Fruit fly (Drosophila melanogaster) whole organism, embryonic: ENCODE data around the gene CG17646.

ENCODE experiments used
- BtbVII ChIP-seq: fragments of 200-800 bp; sonication (Bioruptor generic); optimal IDR thresholded peaks from 3 replicates; lab custom pipeline; 2017; ENCODE audit warnings: missing biosample characterization, mild to moderate bottlenecking, missing genetic modification characterization
- CG10462 ChIP-seq: fragments of 200-800 bp; sonication (Bioruptor generic); optimal IDR thresholded peaks from 2 replicates; lab custom pipeline; 2016; ENCODE audit warnings: missing biosample characterization, missing genetic modification characterization
- CG12104 ChIP-seq: fragments of 200-800 bp; sonication (Bioruptor generic); optimal IDR thresholded peaks from 3 replicates; lab custom pipeline; 2016; ENCODE audit warnings: missing biosample characterization, missing genetic modification characterization
- CG12391 ChIP-seq: fragments of 200-800 bp; sonication (Bioruptor generic); optimal IDR thresholded peaks from 3 replicates; lab custom pipeline; 2018; ENCODE audit warnings: missing biosample characterization, mild to moderate bottlenecking, missing genetic modification characterization, moderate library complexity
- CG12769 ChIP-seq: fragments of 200-800 bp; sonication (Bioruptor generic); optimal IDR thresholded peaks from 2 replicates; lab custom pipeline; 2019; ENCODE audit warnings: missing biosample characterization, mild to moderate bottlenecking, missing genetic modification characterization, moderate library complexity
- CG13123 ChIP-seq: fragments of 200-800 bp; sonication (Bioruptor generic); optimal IDR thresholded peaks from 2 replicates; lab custom pipeline; 2016; ENCODE audit warnings: missing biosample characterization, missing genetic modification characterization
- CG13424 ChIP-seq: fragments of 200-800 bp; sonication (Bioruptor generic); optimal IDR thresholded peaks from 2 replicates; lab custom pipeline; 2019; ENCODE audit warnings: missing biosample characterization, mild to moderate bottlenecking, missing genetic modification characterization, moderate library complexity
- CG1832 ChIP-seq: fragments of 200-800 bp; sonication (Bioruptor generic); optimal IDR thresholded peaks from 2 replicates; lab custom pipeline; 2017; ENCODE audit warnings: missing biosample characterization, mild to moderate bottlenecking, missing genetic modification characterization, inconsistent platforms
- CG31388 ChIP-seq: fragments of 200-800 bp; sonication (Bioruptor generic); optimal IDR thresholded peaks from 2 replicates; lab custom pipeline; 2016; ENCODE audit warnings: missing biosample characterization, missing genetic modification characterization
- CG4617 ChIP-seq: fragments of 200-800 bp; sonication (Bioruptor generic); optimal IDR thresholded peaks from 3 replicates; lab custom pipeline; 2016; ENCODE audit warnings: missing biosample characterization, missing genetic modification characterization, borderline replicate concordance
- CG4854 ChIP-seq: fragments of 200-800 bp; sonication (Bioruptor generic); optimal IDR thresholded peaks from 2 replicates; lab custom pipeline; 2016; ENCODE audit warnings: missing biosample characterization, missing genetic modification characterization, inconsistent platforms
- CG6272 ChIP-seq: fragments of 200-800 bp; sonication (Bioruptor generic); IDR thresholded peaks from 2 replicates; pipeline ENCODE4 v1.3.6; 2022; ENCODE audit warnings: missing biosample characterization, missing genetic modification characterization
- CG6765 ChIP-seq: fragments of 200-800 bp; sonication (Bioruptor generic); optimal IDR thresholded peaks from 3 replicates; lab custom pipeline; 2017; ENCODE audit warnings: missing biosample characterization, mild to moderate bottlenecking, missing genetic modification characterization
- CG7271 ChIP-seq: fragments of 200-800 bp; sonication (Bioruptor generic); optimal IDR thresholded peaks from 2 replicates; lab custom pipeline; 2018; ENCODE audit warnings: missing biosample characterization, mild to moderate bottlenecking, missing genetic modification characterization, moderate library complexity
- CG7928 ChIP-seq: fragments of 200-800 bp; sonication (Bioruptor generic); optimal IDR thresholded peaks from 2 replicates; lab custom pipeline; 2017; ENCODE audit warnings: missing biosample characterization, mild to moderate bottlenecking, missing genetic modification characterization
- CG8290 ChIP-seq, 3 experiments: fragments of 200-800 bp; sonication (Bioruptor generic); optimal IDR thresholded peaks; 2 replicates each; lab custom pipeline; 2016 to 2019; ENCODE audit warnings: missing biosample characterization in 3 of 3, missing genetic modification characterization in 3 of 3, mild to moderate bottlenecking in 2 of 3, moderate library complexity in 1 of 3
- CG9609 ChIP-seq: fragments of 200-800 bp; sonication (Bioruptor generic); optimal IDR thresholded peaks from 3 replicates; lab custom pipeline; 2016; ENCODE audit warnings: missing biosample characterization, missing genetic modification characterization
- CG9932 ChIP-seq: fragments of 200-800 bp; sonication (Bioruptor generic); IDR thresholded peaks from 2 replicates; pipeline ENCODE4 v1.3.6; 2022; ENCODE audit warnings: missing biosample characterization, missing genetic modification characterization
- Deaf1 ChIP-seq: fragments of 200-800 bp; optimal IDR thresholded peaks from 3 replicates; lab custom pipeline; 2019; ENCODE audit warnings: missing biosample characterization, mild to moderate bottlenecking, missing genetic modification characterization, moderate library complexity
- H15 ChIP-seq: fragments of 200-800 bp; sonication (Bioruptor generic); IDR thresholded peaks from 3 replicates; pipeline ENCODE4 v1.3.6; 2022; ENCODE audit warnings: missing biosample characterization, missing genetic modification characterization
- Nf-YB ChIP-seq: fragments of 200-800 bp; sonication (Bioruptor generic); optimal IDR thresholded peaks from 3 replicates; lab custom pipeline; 2019; ENCODE audit warnings: missing biosample characterization, mild to moderate bottlenecking, missing genetic modification characterization, moderate library complexity
- Poxn ChIP-seq: fragments of 200-800 bp; sonication (Bioruptor generic); IDR thresholded peaks from 2 replicates; pipeline ENCODE4 v1.3.6; 2022; ENCODE audit warnings: missing biosample characterization, missing genetic modification characterization
- Usf ChIP-seq: fragments of 200-800 bp; sonication (Bioruptor generic); optimal IDR thresholded peaks from 2 replicates; lab custom pipeline; 2017; ENCODE audit warnings: missing genotype, missing biosample characterization, missing genetic modification characterization
- Xrp1 ChIP-seq: fragments of 200-800 bp; sonication (Bioruptor generic); IDR thresholded peaks from 2 replicates; pipeline ENCODE4 v1.3.6; 2022; ENCODE audit warnings: missing biosample characterization, missing genetic modification characterization
- abd-A ChIP-seq: fragments of 200-800 bp; sonication (Bioruptor generic); optimal IDR thresholded peaks from 3 replicates; lab custom pipeline; 2019; ENCODE audit warnings: missing biosample characterization, mild to moderate bottlenecking, missing genetic modification characterization, moderate library complexity
- ap ChIP-seq: fragments of 200-800 bp; sonication (Bioruptor generic); IDR thresholded peaks from 2 replicates; pipeline ENCODE4 v1.3.6; 2022; ENCODE audit warnings: missing biosample characterization, missing genetic modification characterization
- ash1 ChIP-seq: fragments of 200-800 bp; sonication (Bioruptor generic); optimal IDR thresholded peaks from 2 replicates; lab custom pipeline; 2018; ENCODE audit warnings: missing biosample characterization, mild to moderate bottlenecking, missing genetic modification characterization
- ato ChIP-seq: fragments of 200-800 bp; sonication (Bioruptor generic); IDR thresholded peaks from 2 replicates; pipeline ENCODE4 v1.3.6; 2022; ENCODE audit warnings: missing biosample characterization, missing genetic modification characterization; ENCODE audit not compliant: partially characterized antibody
- bbx ChIP-seq: fragments of 200-800 bp; sonication (Bioruptor generic); IDR thresholded peaks from 2 replicates; pipeline ENCODE4 v1.3.6; 2022; ENCODE audit warnings: missing biosample characterization, missing genetic modification characterization; ENCODE audit not compliant: partially characterized antibody
- cas ChIP-seq: fragments of 200-800 bp; sonication (Bioruptor generic); IDR thresholded peaks from 2 replicates; pipeline ENCODE4 v1.3.6; 2022; ENCODE audit warnings: missing biosample characterization, missing genetic modification characterization
- cato ChIP-seq: fragments of 200-800 bp; sonication (Bioruptor generic); optimal IDR thresholded peaks from 2 replicates; lab custom pipeline; 2016; ENCODE audit warnings: missing biosample characterization, missing genetic modification characterization, borderline replicate concordance
- dimm ChIP-seq: fragments of 200-800 bp; sonication (Bioruptor generic); IDR thresholded peaks from 2 replicates; pipeline ENCODE4 v1.3.6; 2022; ENCODE audit warnings: missing biosample characterization, missing genetic modification characterization
- ems ChIP-seq: fragments of 200-800 bp; sonication (Bioruptor generic); optimal IDR thresholded peaks from 3 replicates; lab custom pipeline; 2016; ENCODE audit warnings: missing biosample characterization, missing genetic modification characterization
- eve ChIP-seq, 2 experiments: fragments of >200 bp; optimal IDR thresholded peaks; 2 replicates each; lab custom pipeline; 2017; ENCODE audit warnings: missing biosample characterization in 2 of 2, missing genetic modification characterization in 2 of 2
- fd64A ChIP-seq: fragments of 200-800 bp; sonication (Bioruptor generic); optimal IDR thresholded peaks from 3 replicates; lab custom pipeline; 2018; ENCODE audit warnings: missing biosample characterization, mild to moderate bottlenecking, missing genetic modification characterization
- fd96Cb ChIP-seq: fragments of 200-800 bp; sonication (Bioruptor generic); optimal IDR thresholded peaks from 2 replicates; lab custom pipeline; 2018; ENCODE audit warnings: missing biosample characterization, mild to moderate bottlenecking, missing genetic modification characterization, moderate library complexity
- insv ChIP-seq, 2 experiments: fragments of 200-800 bp; sonication (Bioruptor generic); optimal IDR thresholded peaks; 3 replicates each; lab custom pipeline; 2016 to 2018; ENCODE audit warnings: missing biosample characterization in 2 of 2, missing genetic modification characterization in 2 of 2
- jing ChIP-seq: fragments of 200-800 bp; sonication (Bioruptor generic); optimal IDR thresholded peaks from 2 replicates; lab custom pipeline; 2018; ENCODE audit warnings: missing biosample characterization, mild to moderate bottlenecking, missing genetic modification characterization
- knrl ChIP-seq: fragments of 200-800 bp; sonication (Bioruptor generic); IDR thresholded peaks from 3 replicates; pipeline ENCODE4 v1.3.6; 2022; ENCODE audit warnings: missing biosample characterization, missing genetic modification characterization; ENCODE audit not compliant: partially characterized antibody
- nmo ChIP-seq: fragments of 200-800 bp; sonication (Bioruptor generic); optimal IDR thresholded peaks from 2 replicates; lab custom pipeline; 2018; ENCODE audit warnings: missing biosample characterization, mild to moderate bottlenecking, missing genetic modification characterization, moderate library complexity
- pnt ChIP-seq: fragments of 200-800 bp; sonication (Bioruptor generic); optimal IDR thresholded peaks from 3 replicates; lab custom pipeline; 2016; ENCODE audit warnings: missing biosample characterization, missing genetic modification characterization
- ranshi ChIP-seq: fragments of 200-800 bp; sonication (Bioruptor generic); IDR thresholded peaks from 2 replicates; pipeline ENCODE4 v1.3.6; 2022; ENCODE audit warnings: missing biosample characterization, missing genetic modification characterization
- schlank ChIP-seq: fragments of 200-800 bp; sonication (Bioruptor generic); optimal IDR thresholded peaks from 2 replicates; lab custom pipeline; 2018; ENCODE audit warnings: missing biosample characterization, mild to moderate bottlenecking, missing genetic modification characterization
- sr ChIP-seq: fragments of 200-800 bp; sonication (Bioruptor generic); IDR thresholded peaks from 3 replicates; pipeline ENCODE4 v1.3.6; 2022; ENCODE audit warnings: missing biosample characterization, missing genetic modification characterization
- stc ChIP-seq: fragments of 200-800 bp; sonication (Bioruptor generic); IDR thresholded peaks from 2 replicates; pipeline ENCODE4 v1.3.6; 2022; ENCODE audit warnings: missing biosample characterization, missing genetic modification characterization
- tap ChIP-seq: fragments of 200-800 bp; optimal IDR thresholded peaks from 3 replicates; lab custom pipeline; 2019; ENCODE audit warnings: missing biosample characterization, mild to moderate bottlenecking, missing genetic modification characterization, moderate library complexity
- tio ChIP-seq: fragments of 200-800 bp; sonication (Bioruptor generic); optimal IDR thresholded peaks from 2 replicates; lab custom pipeline; 2017; ENCODE audit warnings: missing biosample characterization, missing genetic modification characterization, inconsistent platforms
- toy ChIP-seq: fragments of 200-800 bp; sonication (Bioruptor generic); IDR thresholded peaks from 2 replicates; pipeline ENCODE4 v1.3.6; 2022; ENCODE audit warnings: missing biosample characterization, missing genetic modification characterization
- trem ChIP-seq: fragments of 200-800 bp; optimal IDR thresholded peaks from 3 replicates; lab custom pipeline; 2019; ENCODE audit warnings: missing biosample characterization, mild to moderate bottlenecking, missing genetic modification characterization, moderate library complexity

Gene CG17646

DNA sequence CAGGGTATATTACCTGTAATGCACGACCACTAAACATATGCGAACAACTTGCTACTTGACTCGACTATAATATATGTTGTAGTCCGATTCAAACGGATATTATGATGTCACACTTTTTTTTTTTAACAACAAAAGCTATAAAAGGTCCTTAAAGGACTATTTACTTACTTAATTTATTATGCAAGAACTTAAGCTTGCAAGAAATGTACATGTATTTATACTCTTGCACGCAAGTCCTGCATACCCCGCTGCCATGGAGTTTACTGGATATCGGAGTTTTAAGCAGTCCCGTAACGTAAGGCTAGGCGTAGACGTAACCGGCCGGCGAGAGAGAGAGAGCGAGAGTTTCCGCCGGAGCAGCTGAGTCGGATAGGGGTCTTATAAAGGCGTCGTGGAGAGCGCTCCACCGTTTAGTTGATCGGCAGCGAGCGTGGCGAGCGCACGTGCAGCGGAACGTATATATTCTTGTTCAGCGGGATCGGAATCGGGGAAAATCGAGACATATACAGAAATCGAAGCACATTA lies 4.8 kb downstream of the CG17646 start (continued):
- TF ChIP-seq CG31388 (GFP tag; lab: Kevin White, UChicago), result peak; percentile 64
- peak; percentile 76 for TF ChIP-seq H15 (GFP tag; lab: Robert Waterston, UW)
- peak; percentile 54 for TF ChIP-seq schlank (tag; lab: Kevin White, UChicago)
- TF ChIP-seq Deaf1 (tag; lab: Kevin White, UChicago), result peak; percentile 64
- TF ChIP-seq Xrp1 (GFP tag; lab: Robert Waterston, UW), result peak; percentile 89
- peak; percentile 40 for TF ChIP-seq CG7271
- peak; percentile 94 for TF ChIP-seq pnt
- peak; percentile 22 for TF ChIP-seq CG6765 (GFP tag; lab: Kevin White, UChicago)
- TF ChIP-seq CG12104, result peak; percentile 61
- TF ChIP-seq eve (GFP tag; optimal IDR thresholded peaks at IDR 0.05; lab: Kevin White, UChicago), result peak in 1 of 2 experiments; percentile 94
- no peak for TF ChIP-seq abd-A (tag; lab: Kevin White, UChicago)
- peak; percentile 87 for TF ChIP-seq CG12769
- TF ChIP-seq CG6272 (GFP tag; lab: Robert Waterston, UW), result peak; percentile 87
- TF ChIP-seq dimm (GFP tag; lab: Robert Waterston, UW), result no peak
- peak; percentile 62 for TF ChIP-seq bbx
- TF ChIP-seq ems (GFP tag; lab: Kevin White, UChicago), result peak; percentile 82
- peak; percentile 79 for TF ChIP-seq CG9932 (GFP tag; lab: Robert Waterston, UW)
- TF ChIP-seq CG13424 (tag; lab: Kevin White, UChicago), result peak; percentile 78
- peak; percentile 86 for TF ChIP-seq CG9609 (GFP tag; lab: Kevin White, UChicago)
- TF ChIP-seq insv (GFP tag; optimal IDR thresholded peaks at IDR 0.05; lab: Kevin White, UChicago), result no peak
- peak; percentile 76; the same call in 1 of the 2 replicates for TF ChIP-seq ranshi (GFP tag; lab: Robert Waterston, UW)
- TF ChIP-seq fd96Cb (tag; lab: Kevin White, UChicago), result peak; percentile 92
- TF ChIP-seq jing (GFP tag; lab: Kevin White, UChicago), result peak; percentile 87
- TF ChIP-seq fd64A (GFP tag; lab: Kevin White, UChicago), result peak; percentile 28
- TF ChIP-seq knrl, result no peak
- no peak for TF ChIP-seq CG1832 (GFP tag; lab: Kevin White, UChicago)
- peak; percentile 68 for TF ChIP-seq trem (tag; lab: Kevin White, UChicago)
- peak; percentile 66 for TF ChIP-seq Poxn
- TF ChIP-seq tap (tag; lab: Kevin White, UChicago), result peak; percentile 39
- TF ChIP-seq cas, result peak; percentile 61; the same call in 1 of the 2 replicates
- peak; percentile 91 for TF ChIP-seq CG12391 (tag; lab: Kevin White, UChicago)
- TF ChIP-seq sr (GFP tag; lab: Robert Waterston, UW), result peak; percentile 45; the same call in 1 of the 3 replicates
- TF ChIP-seq ato (GFP tag; lab: Robert Waterston, UW), result no peak
- peak; percentile 92 for TF ChIP-seq tio (GFP tag; lab: Kevin White, UChicago)
- peak; percentile 71 for TF ChIP-seq CG13123
- peak; percentile 72 for TF ChIP-seq CG4617 (GFP tag; lab: Kevin White, UChicago)
- peak; percentile 68 for TF ChIP-seq CG4854
- peak; percentile 76 for TF ChIP-seq BtbVII
- TF ChIP-seq CG10462 (GFP tag; lab: Kevin White, UChicago), result peak; percentile 85
- TF ChIP-seq Nf-YB, result peak; percentile 65
- peak; percentile 54 for TF ChIP-seq toy
- TF ChIP-seq stc (GFP tag; lab: Robert Waterston, UW), result peak; percentile 80
- TF ChIP-seq CG8290 (GFP tag; optimal IDR thresholded peaks at IDR 0.05; lab: Kevin White, UChicago), result peak; percentile 60
- peak in 1 of 2 experiments; percentile 44 for TF ChIP-seq CG8290 (tag; optimal IDR thresholded peaks at IDR 0.05; lab: Kevin White, UChicago)
- no peak for TF ChIP-seq ash1 (GFP tag; lab: Kevin White, UChicago)
- peak; percentile 68 for TF ChIP-seq Usf (GFP tag; lab: Kevin White, UChicago)
- TF ChIP-seq CG7928 (GFP tag; lab: Kevin White, UChicago), result peak; percentile 48
- TF ChIP-seq ap (GFP tag; lab: Robert Waterston, UW), result peak; percentile 71
- TF ChIP-seq cato (GFP tag; lab: Kevin White, UChicago), result peak; percentile 89
- peak; percentile 93 for TF ChIP-seq nmo
